Worm (Caenorhabditis elegans): Measurements from ENCODE around the gene B0252.1.

Gene B0252.1

DNA sequence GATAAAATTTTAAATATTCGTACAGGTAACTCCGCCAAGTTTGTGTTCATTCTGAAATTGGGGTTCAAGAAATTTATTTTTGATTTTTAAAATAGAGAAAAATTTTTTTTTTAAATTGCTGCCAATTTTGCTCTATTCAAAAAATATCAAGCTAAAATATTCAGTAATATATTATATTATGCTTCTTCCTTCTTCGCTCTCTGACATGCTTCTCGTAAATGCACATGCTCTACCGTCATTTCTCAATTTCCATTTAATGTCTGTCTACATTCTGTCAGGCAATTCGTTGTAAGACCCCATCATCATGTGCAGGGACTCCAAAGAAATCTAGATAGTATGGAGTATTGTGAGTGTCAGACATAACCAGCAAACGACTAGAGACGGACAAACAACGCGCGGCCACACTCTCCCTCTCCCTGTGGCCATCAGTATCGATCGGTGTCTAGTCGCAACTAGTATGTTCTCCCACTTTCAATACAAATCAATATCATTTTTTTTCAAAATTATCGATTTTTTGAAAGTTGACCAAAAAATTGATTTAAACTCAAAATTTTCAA, 31.8 kb downstream of the B0252.1 start, which contains the start of the genes malt-1 and ceh-38:
Gene malt-1, minus strand, starts transcription at position 51 of the 557 bp plus-strand sequence.
Gene ceh-38, plus strand, starts transcription at position 277 of the 557 bp plus-strand sequence.
- peak; percentile 60 for TF ChIP-seq ztf-4 (tag; optimal IDR thresholded peaks at IDR 0.05)
- peak; percentile 90 for TF ChIP-seq nhr-25 (tag; optimal IDR thresholded peaks at IDR 0.05)
- TF ChIP-seq snpc-4 (tag; optimal IDR thresholded peaks at IDR 0.05), result peak; percentile 96
- TF ChIP-seq egl-27 (tag; optimal IDR thresholded peaks at IDR 0.05), result peak; percentile 75
- no peak for TF ChIP-seq zag-1 (tag; optimal IDR thresholded peaks at IDR 0.05)
- TF ChIP-seq nhr-67 (tag; optimal IDR thresholded peaks at IDR 0.05), result no peak
- TF ChIP-seq nhr-76 (tag; optimal IDR thresholded peaks at IDR 0.05), result no peak
- peak; percentile 58 for TF ChIP-seq fkh-2 (tag; optimal IDR thresholded peaks at IDR 0.05)
- TF ChIP-seq tbx-2 (tag; optimal IDR thresholded peaks at IDR 0.05), result peak; percentile 86
- peak; percentile 86 for TF ChIP-seq lsy-12 (tag; optimal IDR thresholded peaks at IDR 0.05)
- peak; percentile 73 for TF ChIP-seq sea-2 (GFP tag; optimal IDR thresholded peaks at IDR 0.05)
- TF ChIP-seq elt-2 (tag; optimal IDR thresholded peaks at IDR 0.05), result peak; percentile 82
- peak; percentile 99 for TF ChIP-seq lin-39 (tag; optimal IDR thresholded peaks at IDR 0.05)
- TF ChIP-seq eor-1 (tag; optimal IDR thresholded peaks at IDR 0.05), result no peak
- peak; percentile 42 for TF ChIP-seq aly-2 (tag; optimal IDR thresholded peaks at IDR 0.05)
- TF ChIP-seq ceh-82 (tag; optimal IDR thresholded peaks at IDR 0.05), result peak; percentile 84
- peak; percentile 90 for TF ChIP-seq R02D3.7 (tag; optimal IDR thresholded peaks at IDR 0.05)
- peak; percentile 85 for TF ChIP-seq nhr-43 (tag; optimal IDR thresholded peaks at IDR 0.05; ENCODE audit: poor library complexity, severe bottlenecking)
- TF ChIP-seq jun-1 (tag; optimal IDR thresholded peaks at IDR 0.05), result peak; percentile 91
- no peak for TF ChIP-seq nhr-28 (tag; optimal IDR thresholded peaks at IDR 0.05)
- TF ChIP-seq elt-1 (tag; optimal IDR thresholded peaks at IDR 0.05), result peak; percentile 45
- TF ChIP-seq unc-62 (GFP tag; optimal IDR thresholded peaks at IDR 0.05), result peak; percentile 72
- no peak for TF ChIP-seq fos-1 (tag; optimal IDR thresholded peaks at IDR 0.05)
- peak; percentile 54 for TF ChIP-seq daf-12 (tag; optimal IDR thresholded peaks at IDR 0.05)
- TF ChIP-seq nhr-237 (tag; optimal IDR thresholded peaks at IDR 0.05), result no peak
- peak; percentile 90 for TF ChIP-seq nhr-11 (tag; optimal IDR thresholded peaks at IDR 0.05)
- TF ChIP-seq mdl-1 (tag; optimal IDR thresholded peaks at IDR 0.05), result peak; percentile 86
- TF ChIP-seq ama-1 (optimal IDR thresholded peaks at IDR 0.05), result no peak
- peak; percentile 96 for TF ChIP-seq skn-1 (tag; optimal IDR thresholded peaks at IDR 0.05)
- no peak for TF ChIP-seq nhr-12 (tag; optimal IDR thresholded peaks at IDR 0.05)
- TF ChIP-seq pha-4 (tag; optimal IDR thresholded peaks at IDR 0.05), result peak; percentile 98
- TF ChIP-seq ceh-9 (tag; optimal IDR thresholded peaks at IDR 0.05), result no peak
- TF ChIP-seq hmg-11 (tag; optimal IDR thresholded peaks at IDR 0.05), result peak; percentile 100
- no peak for TF ChIP-seq ceh-16 (tag; optimal IDR thresholded peaks at IDR 0.05)
- no peak for TF ChIP-seq ceh-28 (tag; optimal IDR thresholded peaks at IDR 0.05)
- TF ChIP-seq unc-39 (tag; optimal IDR thresholded peaks at IDR 0.05), result no peak
- TF ChIP-seq lin-15B (tag; optimal IDR thresholded peaks at IDR 0.05), result peak; percentile 92
- peak; percentile 99 for TF ChIP-seq egl-5 (tag; optimal IDR thresholded peaks at IDR 0.05)
- TF ChIP-seq ZK546.5 (tag; optimal IDR thresholded peaks at IDR 0.05), result no peak
- TF ChIP-seq nhr-23 (tag; optimal IDR thresholded peaks at IDR 0.05), result peak; percentile 93
- TF ChIP-seq nfya-1 (tag; optimal IDR thresholded peaks at IDR 0.05; ENCODE audit: insufficient read depth), result peak; percentile 98
- no peak for TF ChIP-seq mml-1 (tag; optimal IDR thresholded peaks at IDR 0.05)
- TF ChIP-seq fkh-10 (GFP tag; optimal IDR thresholded peaks at IDR 0.05), result peak; percentile 92
- TF ChIP-seq nhr-77 (tag; optimal IDR thresholded peaks at IDR 0.05), result no peak
- no peak for TF ChIP-seq elt-3 (tag; optimal IDR thresholded peaks at IDR 0.05)
- no peak for TF ChIP-seq ztf-11 (tag; optimal IDR thresholded peaks at IDR 0.05)
- peak; percentile 90 for TF ChIP-seq pqm-1 (tag; optimal IDR thresholded peaks at IDR 0.05)
